Fruit fly (Drosophila melanogaster): ENCODE data around the gene CG32631.

DNA sequence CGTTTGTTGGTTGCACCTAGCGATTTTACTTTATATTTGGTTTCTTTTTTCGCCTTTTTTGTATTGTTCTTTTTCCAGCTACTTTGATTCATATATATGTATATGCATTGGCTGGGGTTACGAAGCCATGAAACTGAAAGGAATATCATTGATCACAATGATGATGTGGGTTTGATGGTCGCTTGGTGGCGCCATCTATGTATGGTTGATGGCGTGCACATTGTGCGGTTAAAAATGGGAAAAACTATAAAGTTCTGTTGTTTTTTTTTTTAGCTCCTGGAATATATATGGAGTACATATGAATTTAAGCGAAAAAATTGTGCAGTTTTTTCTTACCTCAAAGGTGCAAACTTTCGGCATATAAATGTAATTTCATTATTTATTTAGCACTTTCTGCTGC is 30.6 kb downstream of the CG32631 start:
- TF ChIP-seq psq (GFP tag; optimal IDR thresholded peaks at IDR 0.05) (no peak), usp (GFP tag; optimal IDR thresholded peaks at IDR 0.05) (no peak)
